Worm (Caenorhabditis elegans) whole organism, late embryonic: ENCODE results near the gene pap-2.

Experiments used
- C08G9.2 ChIP-seq: sonication (generic microtip); optimal IDR thresholded peaks from 2 replicates; lab custom pipeline; 2016; ENCODE audit warnings: mild to moderate bottlenecking, missing genetic modification characterization, moderate library complexity, missing compliant biosample characterization
- C38D4.7 ChIP-seq: fragments of 200-800 bp; sonication (Bioruptor generic); optimal IDR thresholded peaks from 2 replicates; lab custom pipeline; 2018; ENCODE audit warnings: mild to moderate bottlenecking, missing genetic modification characterization, moderate library complexity, missing compliant biosample characterization
- F13H6.1 ChIP-seq: sonication (generic microtip); optimal IDR thresholded peaks from 2 replicates; lab custom pipeline; 2016; ENCODE audit warnings: missing genetic modification characterization, missing compliant biosample characterization
- K09A11.1 ChIP-seq: sonication (generic microtip); optimal IDR thresholded peaks from 2 replicates; lab custom pipeline; 2017; ENCODE audit warnings: antibody characterized with exemption, mild to moderate bottlenecking, missing genetic modification characterization, missing compliant biosample characterization; ENCODE audit not compliant: insufficient read depth
- T23F11.4 ChIP-seq: fragments of 200-800 bp; sonication (Bioruptor generic); optimal IDR thresholded peaks from 2 replicates; lab custom pipeline; 2018; ENCODE audit warnings: mild to moderate bottlenecking, missing genetic modification characterization, missing compliant biosample characterization
- Y22D7AL.16 ChIP-seq: sonication (generic microtip); optimal IDR thresholded peaks from 2 replicates; lab custom pipeline; 2016; ENCODE audit warnings: missing genetic modification characterization, missing compliant biosample characterization
- ceh-18 ChIP-seq: sonication (generic microtip); optimal IDR thresholded peaks from 2 replicates; lab custom pipeline; 2016; ENCODE audit warnings: missing genetic modification characterization, missing compliant biosample characterization
- ceh-19 ChIP-seq: fragments of 200-800 bp; sonication (Bioruptor generic); optimal IDR thresholded peaks from 2 replicates; lab custom pipeline; 2018; ENCODE audit warnings: mild to moderate bottlenecking, missing genetic modification characterization, missing compliant biosample characterization
- ceh-22 ChIP-seq: sonication (generic microtip); optimal IDR thresholded peaks from 2 replicates; lab custom pipeline; 2017; ENCODE audit warnings: missing biosample characterization, missing genetic modification characterization
- ceh-24 ChIP-seq: sonication (generic microtip); optimal IDR thresholded peaks from 2 replicates; lab custom pipeline; 2016; ENCODE audit warnings: mild to moderate bottlenecking, missing genetic modification characterization, missing compliant biosample characterization
- ceh-30 ChIP-seq: fragments of 150-350 bp; optimal IDR thresholded peaks from 2 replicates; lab custom pipeline; 2014; ENCODE audit warnings: missing biosample characterization, missing genetic modification characterization
- ceh-31 ChIP-seq: sonication (generic microtip); optimal IDR thresholded peaks from 2 replicates; lab custom pipeline; 2016; ENCODE audit warnings: missing genetic modification characterization, missing compliant biosample characterization
- ceh-45 ChIP-seq: fragments of 200-800 bp; sonication (Bioruptor generic); IDR thresholded peaks from 2 replicates; pipeline ENCODE4 v1.3.6; 2022; ENCODE audit warnings: missing genetic modification reagents, missing genetic modification characterization, missing compliant biosample characterization
- ceh-48 ChIP-seq: sonication (generic microtip); optimal IDR thresholded peaks from 2 replicates; lab custom pipeline; 2016; ENCODE audit warnings: missing genetic modification characterization, inconsistent platforms, missing compliant biosample characterization
- ceh-6 ChIP-seq: fragments of 200-800 bp; sonication (Bioruptor generic); optimal IDR thresholded peaks from 2 replicates; lab custom pipeline; 2018; ENCODE audit warnings: mild to moderate bottlenecking, missing genetic modification characterization, missing compliant biosample characterization
- ceh-9 ChIP-seq: sonication (generic microtip); optimal IDR thresholded peaks from 2 replicates; lab custom pipeline; 2016; ENCODE audit warnings: mild to moderate bottlenecking, missing genetic modification characterization, inconsistent platforms, missing compliant biosample characterization
- che-1 ChIP-seq: sonication (generic microtip); optimal IDR thresholded peaks from 2 replicates; lab custom pipeline; 2016; ENCODE audit warnings: mild to moderate bottlenecking, missing genetic modification characterization, missing compliant biosample characterization
- dmd-4 ChIP-seq: sonication (generic microtip); optimal IDR thresholded peaks from 2 replicates; lab custom pipeline; 2016; ENCODE audit warnings: borderline replicate concordance, missing genetic modification characterization, missing compliant biosample characterization
- elt-2 ChIP-seq: sonication (generic microtip); optimal IDR thresholded peaks from 2 replicates; lab custom pipeline; 2016; ENCODE audit warnings: missing genetic modification reagents, missing genetic modification characterization, missing compliant biosample characterization
- elt-4 ChIP-seq: sonication (generic microtip); optimal IDR thresholded peaks from 2 replicates; lab custom pipeline; 2016; ENCODE audit warnings: missing genetic modification characterization, missing compliant biosample characterization
- ets-4 ChIP-seq: sonication (generic microtip); optimal IDR thresholded peaks from 2 replicates; lab custom pipeline; 2016; ENCODE audit warnings: missing genetic modification characterization, missing compliant biosample characterization
- fax-1 ChIP-seq: sonication (generic microtip); optimal IDR thresholded peaks from 2 replicates; lab custom pipeline; 2016; ENCODE audit warnings: missing genotype, missing genetic modification characterization, missing compliant biosample characterization
- fkh-10 ChIP-seq: fragments of 150-350 bp; optimal IDR thresholded peaks from 2 replicates; lab custom pipeline; 2014; ENCODE audit warnings: missing biosample characterization, missing genetic modification reagents, missing genetic modification characterization
- fkh-6 ChIP-seq: sonication (generic microtip); optimal IDR thresholded peaks from 2 replicates; lab custom pipeline; 2016; ENCODE audit warnings: missing genetic modification characterization, missing compliant biosample characterization
- gmeb-2 ChIP-seq: sonication (generic microtip); optimal IDR thresholded peaks from 2 replicates; lab custom pipeline; 2016; ENCODE audit warnings: missing genetic modification characterization, inconsistent platforms, missing compliant biosample characterization
- hlh-13 ChIP-seq: fragments of 200-800 bp; sonication (Bioruptor generic); optimal IDR thresholded peaks from 2 replicates; lab custom pipeline; 2018; ENCODE audit warnings: mild to moderate bottlenecking, missing genetic modification characterization, missing compliant biosample characterization
- hlh-15 ChIP-seq: sonication (generic microtip); optimal IDR thresholded peaks from 2 replicates; lab custom pipeline; 2016; ENCODE audit warnings: missing genetic modification characterization, missing compliant biosample characterization
- hlh-30 ChIP-seq: sonication (generic microtip); optimal IDR thresholded peaks from 2 replicates; lab custom pipeline; 2017; ENCODE audit warnings: antibody characterized with exemption, missing genetic modification characterization, missing compliant biosample characterization; ENCODE audit not compliant: insufficient read depth
- hlh-6 ChIP-seq: sonication (generic microtip); optimal IDR thresholded peaks from 2 replicates; lab custom pipeline; 2016; ENCODE audit warnings: missing genotype, missing genetic modification characterization, missing compliant biosample characterization
- lin-11 ChIP-seq: fragments of 200-800 bp; sonication (Bioruptor generic); optimal IDR thresholded peaks from 2 replicates; lab custom pipeline; 2018; ENCODE audit warnings: mild to moderate bottlenecking, missing genetic modification characterization, missing compliant biosample characterization
- madf-2 ChIP-seq: sonication (generic microtip); optimal IDR thresholded peaks from 2 replicates; lab custom pipeline; 2017; ENCODE audit warnings: missing genetic modification characterization, missing compliant biosample characterization
- nfya-1 ChIP-seq: sonication (generic microtip); optimal IDR thresholded peaks from 2 replicates; lab custom pipeline; 2017; ENCODE audit warnings: missing genetic modification characterization, mild to moderate bottlenecking, missing compliant biosample characterization, antibody characterized with exemption, moderate library complexity
- nhr-11 ChIP-seq: fragments of 150-350 bp; optimal IDR thresholded peaks from 2 replicates; lab custom pipeline; 2014; ENCODE audit warnings: missing biosample characterization, missing genetic modification characterization
- pag-3 ChIP-seq: sonication (generic microtip); optimal IDR thresholded peaks from 2 replicates; lab custom pipeline; 2016; ENCODE audit warnings: missing compliant biosample characterization, missing genetic modification characterization, borderline replicate concordance
- pat-9 ChIP-seq: fragments of 200-800 bp; sonication (Bioruptor generic); optimal IDR thresholded peaks from 2 replicates; lab custom pipeline; 2018; ENCODE audit warnings: mild to moderate bottlenecking, missing genetic modification characterization, moderate library complexity, missing compliant biosample characterization
- pax-1 ChIP-seq: fragments of 150-350 bp; optimal IDR thresholded peaks from 2 replicates; lab custom pipeline; 2014; ENCODE audit warnings: missing biosample characterization, missing genetic modification characterization
- pros-1 ChIP-seq: fragments of 150-350 bp; optimal IDR thresholded peaks from 2 replicates; lab custom pipeline; 2014; ENCODE audit warnings: missing biosample characterization, missing genetic modification reagents, missing genetic modification characterization
- rnt-1 ChIP-seq: sonication (generic microtip); optimal IDR thresholded peaks from 2 replicates; lab custom pipeline; 2016; ENCODE audit warnings: missing genetic modification characterization, missing compliant biosample characterization
- sox-2 ChIP-seq: fragments of 200-800 bp; sonication (Bioruptor generic); IDR thresholded peaks from 2 replicates; pipeline ENCODE4 v1.3.6; 2022; ENCODE audit warnings: missing genetic modification reagents, missing genetic modification characterization, missing compliant biosample characterization
- syd-9 ChIP-seq: sonication (generic microtip); optimal IDR thresholded peaks from 2 replicates; lab custom pipeline; 2016; ENCODE audit warnings: mild to moderate bottlenecking, missing genetic modification characterization, moderate library complexity, missing compliant biosample characterization
- tbx-2 ChIP-seq: sonication (generic microtip); optimal IDR thresholded peaks from 2 replicates; lab custom pipeline; 2016; ENCODE audit warnings: missing genetic modification characterization, missing compliant biosample characterization
- ttx-3 ChIP-seq: sonication (generic microtip); optimal IDR thresholded peaks from 2 replicates; lab custom pipeline; 2016; ENCODE audit warnings: missing genetic modification reagents, missing genetic modification characterization, missing compliant biosample characterization
- unc-55 ChIP-seq: sonication (generic microtip); optimal IDR thresholded peaks from 2 replicates; lab custom pipeline; 2017; ENCODE audit warnings: missing biosample characterization, missing genetic modification reagents, missing genetic modification characterization
- unc-86 ChIP-seq: sonication (generic microtip); optimal IDR thresholded peaks from 2 replicates; lab custom pipeline; 2016; ENCODE audit warnings: missing genetic modification characterization, missing compliant biosample characterization
- zip-5 ChIP-seq: sonication (generic microtip); optimal IDR thresholded peaks from 2 replicates; lab custom pipeline; 2016; ENCODE audit warnings: missing genetic modification characterization, missing compliant biosample characterization

pap-2 gene

DNA sequence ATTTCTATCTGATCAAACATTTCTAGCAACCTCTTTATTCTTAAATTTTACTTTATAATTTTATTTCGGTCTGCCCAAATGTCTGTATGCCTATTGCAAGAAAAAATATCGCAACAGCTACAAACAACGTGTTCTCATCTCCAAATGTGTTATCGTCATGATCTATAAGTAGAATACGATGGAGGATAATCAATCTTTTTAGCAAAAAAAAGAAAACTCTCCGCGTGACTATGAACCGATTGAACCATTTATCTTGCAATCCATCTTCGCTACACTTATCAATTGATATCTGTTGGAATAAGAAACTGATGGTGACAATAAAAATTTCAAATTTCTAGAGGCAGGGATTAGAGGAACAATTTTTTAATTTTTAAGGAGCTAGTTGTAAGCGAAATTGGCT lies 3.2 kb downstream of the pap-2 start:
- no peak for TF ChIP-seq hlh-15 (tag; lab: Kevin White, UChicago)
- TF ChIP-seq ceh-6 (GFP tag; lab: Kevin White, UChicago), result no peak
- no peak for TF ChIP-seq nfya-1 (tag; lab: Kevin White, UChicago)
- no peak for TF ChIP-seq nhr-11 (tag; lab: Kevin White, UChicago)
- TF ChIP-seq hlh-6 (tag; lab: Kevin White, UChicago), result no peak
- TF ChIP-seq che-1, result no peak
- TF ChIP-seq K09A11.1, result no peak
- TF ChIP-seq F13H6.1 (tag; lab: Kevin White, UChicago), result no peak
- no peak for TF ChIP-seq Y22D7AL.16 (tag; lab: Kevin White, UChicago)
- TF ChIP-seq, all 69 proteins: peak for 0

DNA sequence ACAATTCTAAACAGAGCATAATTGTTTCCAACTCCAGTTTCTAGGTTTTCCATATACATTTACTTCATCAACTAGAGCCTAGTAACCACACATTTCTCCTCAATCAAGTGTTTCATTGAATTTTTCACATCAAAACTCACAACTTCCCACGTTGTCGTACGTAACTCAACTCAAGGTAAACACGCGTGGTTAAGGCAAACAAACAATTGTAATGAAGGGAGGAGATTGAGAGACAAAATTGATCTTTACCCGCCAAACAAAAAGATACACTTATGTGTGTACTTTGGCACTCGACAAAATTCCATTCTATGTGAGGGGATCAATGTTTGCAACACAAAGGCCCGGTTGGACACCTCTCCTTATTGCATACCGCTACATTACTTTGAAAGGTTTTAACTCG lies 3.9 kb downstream of the pap-2 start, which contains the start of gene nhr-19:
Gene nhr-19, minus strand, starts transcription at position 191 of the 400 bp plus-strand sequence.
- TF ChIP-seq ceh-45 (GFP tag; lab: Robert Waterston, UW), result no peak
- TF ChIP-seq tbx-2 (tag; lab: Kevin White, UChicago), result no peak
- TF ChIP-seq ceh-30 (tag; lab: Kevin White, UChicago), result no peak
- no peak for TF ChIP-seq gmeb-2 (tag; lab: Kevin White, UChicago)
- no peak for TF ChIP-seq nfya-1 (tag; lab: Kevin White, UChicago)
- no peak for TF ChIP-seq madf-2 (tag; lab: Kevin White, UChicago)
- no peak for TF ChIP-seq ceh-22 (tag; lab: Kevin White, UChicago)
- no peak for TF ChIP-seq T23F11.4 (GFP tag; lab: Kevin White, UChicago)
- no peak for TF ChIP-seq ceh-6 (GFP tag; lab: Kevin White, UChicago)
- no peak for TF ChIP-seq hlh-13
- TF ChIP-seq fax-1 (tag; lab: Kevin White, UChicago), result no peak
- no peak for TF ChIP-seq nhr-11 (tag; lab: Kevin White, UChicago)
- no peak for TF ChIP-seq syd-9
- TF ChIP-seq ceh-19 (GFP tag; lab: Kevin White, UChicago), result no peak
- no peak for TF ChIP-seq sox-2
- no peak for TF ChIP-seq pag-3
- TF ChIP-seq F13H6.1 (tag; lab: Kevin White, UChicago), result no peak
- TF ChIP-seq unc-86 (tag; lab: Kevin White, UChicago), result no peak
- no peak for TF ChIP-seq hlh-30 (tag; lab: Kevin White, UChicago)
- TF ChIP-seq, all 69 proteins: peak for 0

DNA sequence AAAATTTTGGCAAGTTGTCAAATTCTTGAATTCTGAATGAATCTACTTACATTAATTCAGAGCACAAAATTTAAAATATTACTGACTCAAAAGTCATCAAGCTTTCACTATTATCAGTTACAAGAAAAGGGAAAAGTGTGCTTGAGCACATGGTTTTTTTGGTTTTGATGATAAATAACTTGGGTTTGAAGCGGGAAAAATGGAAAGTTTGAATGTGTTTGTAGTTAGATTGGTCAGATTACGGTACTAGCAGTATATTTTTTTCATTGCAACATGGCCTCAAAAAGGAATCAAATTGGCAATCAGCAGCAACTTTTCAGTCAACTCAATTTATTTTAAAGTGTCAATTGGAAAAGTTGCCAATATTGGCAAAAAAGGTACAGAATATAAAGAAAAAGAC lies 4.5 kb downstream of the pap-2 start:
- TF ChIP-seq fkh-6 (tag; lab: Kevin White, UChicago), result no peak
- TF ChIP-seq ttx-3 (tag; lab: Kevin White, UChicago), result no peak

DNA sequence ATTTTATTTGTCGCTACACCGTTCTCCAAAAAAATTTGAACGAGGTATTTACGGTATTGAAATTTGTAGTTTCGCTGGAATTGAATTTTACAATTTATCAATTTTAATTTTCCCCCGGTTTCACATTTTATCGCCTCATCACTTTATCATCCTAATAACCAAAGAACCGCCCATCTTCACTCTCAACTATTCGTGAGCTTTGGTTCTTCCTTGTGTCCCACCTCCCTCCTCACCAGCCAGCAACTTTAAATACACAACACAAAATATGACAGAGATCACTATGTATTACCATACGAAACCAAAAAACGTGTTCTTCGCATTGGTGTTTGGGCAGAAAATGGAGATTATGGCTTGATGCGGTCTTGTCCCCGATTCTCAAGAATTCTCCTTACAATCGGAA lies 5.1 kb downstream of the pap-2 start:
- TF ChIP-seq T23F11.4 (GFP tag; lab: Kevin White, UChicago) (no peak), C08G9.2 (tag; lab: Kevin White, UChicago) (no peak), ets-4 (tag; lab: Kevin White, UChicago) (no peak), gmeb-2 (tag; lab: Kevin White, UChicago) (no peak), fkh-10 (no peak), pros-1 (tag; lab: Kevin White, UChicago) (no peak), pat-9 (no peak), lin-11 (no peak), zip-5 (tag; lab: Kevin White, UChicago) (no peak), ceh-24 (no peak)

DNA sequence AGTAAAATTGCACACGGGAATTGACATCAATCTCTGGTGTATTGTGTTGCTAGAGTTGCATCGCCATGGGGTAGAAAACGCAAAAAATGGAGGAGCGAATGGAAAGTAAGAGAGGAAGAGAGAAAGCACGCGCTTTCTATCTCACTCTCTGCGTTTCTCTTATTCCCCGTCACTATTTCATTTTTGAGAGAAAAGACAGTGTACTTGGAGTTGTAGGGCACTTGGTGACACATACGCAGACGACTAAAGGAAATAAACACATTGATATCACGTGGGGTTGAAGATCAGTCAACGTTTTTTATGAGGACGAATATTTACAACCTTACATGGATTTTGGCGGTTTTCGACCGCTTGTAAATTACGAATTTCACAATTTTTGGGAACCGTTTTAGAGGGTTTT lies 5.8 kb downstream of the pap-2 start:
- TF ChIP-seq rnt-1 (peak; percentile 42), pros-1 (tag; lab: Kevin White, UChicago) (peak; percentile 41), ceh-48 (tag; lab: Kevin White, UChicago) (no peak), sox-2 (no peak), ceh-18 (tag; lab: Kevin White, UChicago) (peak; percentile 84), elt-4 (no peak), fkh-10 (no peak), Y22D7AL.16 (tag; lab: Kevin White, UChicago) (no peak), dmd-4 (tag; lab: Kevin White, UChicago) (no peak), zip-5 (tag; lab: Kevin White, UChicago) (no peak), C08G9.2 (tag; lab: Kevin White, UChicago) (no peak), unc-55 (GFP tag; lab: Kevin White, UChicago) (peak; percentile 85), ceh-31 (tag; lab: Kevin White, UChicago) (peak; percentile 41), elt-2 (tag; lab: Kevin White, UChicago) (peak; percentile 59), pax-1 (tag; lab: Kevin White, UChicago) (peak; percentile 32), syd-9 (no peak), ceh-22 (tag; lab: Kevin White, UChicago) (no peak), ttx-3 (tag; lab: Kevin White, UChicago) (no peak), ceh-9 (no peak), C38D4.7 (no peak)
